Worm (Caenorhabditis elegans) whole organism, young adult: ENCODE results near the gene unc-49.

Experiments used
- B0019.2 ChIP-seq: fragments of 200-800 bp; sonication (Bioruptor generic); conservative IDR thresholded peaks from 2 replicates; pipeline ENCODE4 v1.3.6; 2022; ENCODE audit warnings: missing genetic modification reagents, missing genetic modification characterization, missing compliant biosample characterization
- F57A8.1 ChIP-seq: fragments of 200-800 bp; sonication (Bioruptor generic); optimal IDR thresholded peaks from 2 replicates; lab custom pipeline; 2018; ENCODE audit warnings: mild to moderate bottlenecking, missing genetic modification characterization, moderate library complexity, missing compliant biosample characterization
- Y56A3A.18 ChIP-seq: fragments of 200-800 bp; sonication (Bioruptor generic); IDR thresholded peaks from 2 replicates; pipeline ENCODE4 v1.3.6; 2022; ENCODE audit warnings: missing genetic modification reagents, missing genetic modification characterization, missing compliant biosample characterization
- ama-1 ChIP-seq, 3 experiments: fragments of 150-350 bp in 1 of 3; sonication (generic microtip) in 2 of 3; optimal IDR thresholded peaks; 2 replicates each; lab custom pipeline; 2014 to 2018; ENCODE audit warnings: missing biosample characterization in 2 of 3, missing genetic modification characterization in 2 of 3, missing genetic modification reagents in 2 of 3
- atf-7 ChIP-seq: sonication (generic microtip); optimal IDR thresholded peaks from 2 replicates; lab custom pipeline; 2017; ENCODE audit warnings: mild to moderate bottlenecking, missing genetic modification characterization, missing compliant biosample characterization
- ccch-3 ChIP-seq: fragments of 200-800 bp; sonication (Bioruptor generic); optimal IDR thresholded peaks from 2 replicates; lab custom pipeline; 2018; ENCODE audit warnings: mild to moderate bottlenecking, missing genetic modification characterization, missing compliant biosample characterization
- efl-1 ChIP-seq: fragments of 150-350 bp; optimal IDR thresholded peaks from 2 replicates; lab custom pipeline; 2014; ENCODE audit warnings: missing biosample characterization, missing genetic modification reagents, missing genetic modification characterization
- egl-18 ChIP-seq: fragments of 200-800 bp; sonication (Bioruptor generic); IDR thresholded peaks from 2 replicates; pipeline ENCODE4 v1.3.6; 2022; ENCODE audit warnings: missing genetic modification reagents, missing genetic modification characterization, missing compliant biosample characterization
- egl-44 ChIP-seq: fragments of 200-800 bp; sonication (Bioruptor generic); IDR thresholded peaks from 2 replicates; pipeline ENCODE4 v1.3.6; 2022; ENCODE audit warnings: missing genetic modification reagents, missing genetic modification characterization, missing compliant biosample characterization
- him-1 ChIP-seq: sonication (generic microtip); optimal IDR thresholded peaks from 2 replicates; lab custom pipeline; 2016; ENCODE audit warnings: missing genotype, missing genetic modification reagents, missing genetic modification characterization, missing compliant biosample characterization
- nhr-179 ChIP-seq: sonication (generic microtip); optimal IDR thresholded peaks from 2 replicates; lab custom pipeline; 2016; ENCODE audit warnings: mild to moderate bottlenecking, missing genetic modification characterization, missing compliant biosample characterization
- sptf-2 ChIP-seq: fragments of 200-800 bp; sonication (Bioruptor generic); optimal IDR thresholded peaks from 2 replicates; lab custom pipeline; 2018; ENCODE audit warnings: mild to moderate bottlenecking, missing genetic modification characterization, missing compliant biosample characterization
- unc-62 ChIP-seq: fragments of 150-350 bp; optimal IDR thresholded peaks from 2 replicates; lab custom pipeline; 2014; ENCODE audit warnings: missing biosample characterization, missing genetic modification reagents, missing genetic modification characterization

DNA sequence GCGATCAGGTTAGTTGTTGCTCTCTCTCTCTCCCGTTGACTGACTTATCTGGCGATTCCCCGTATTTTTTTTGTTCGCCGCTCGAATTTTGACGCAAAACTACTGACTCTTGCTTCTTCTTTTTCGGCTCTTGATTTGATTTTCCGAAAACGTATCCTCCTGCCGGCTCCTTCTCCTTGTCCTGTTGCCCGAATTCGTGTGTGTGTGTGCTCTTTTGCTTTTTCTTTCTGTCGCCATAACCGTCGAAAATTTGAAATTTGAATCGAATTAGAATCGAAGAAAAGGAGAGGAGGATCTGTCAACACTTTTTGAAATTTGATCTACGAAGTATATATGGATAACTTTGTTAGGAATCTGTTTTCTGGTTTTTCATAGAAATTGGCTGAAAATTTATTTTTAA, 8.0 kb upstream of the unc-49 start:
- TF ChIP-seq atf-7 (no peak), him-1 (tag; lab: Kevin White, UChicago) (no peak), ccch-3 (no peak), egl-18 (GFP tag; lab: Robert Waterston, UW) (no peak), F57A8.1 (GFP tag; lab: Kevin White, UChicago) (no peak), ama-1 (optimal IDR thresholded peaks at IDR 0.05; lab: Kevin White, UChicago) (no peak), ama-1 (GFP tag; optimal IDR thresholded peaks at IDR 0.05; lab: Kevin White, UChicago) (no peak), efl-1 (GFP tag; lab: Kevin White, UChicago) (no peak), egl-44 (no peak), sptf-2 (GFP tag; lab: Kevin White, UChicago) (no peak), Y56A3A.18 (GFP tag; lab: Robert Waterston, UW) (no peak), nhr-179 (tag; lab: Kevin White, UChicago) (no peak), unc-62 (GFP tag; lab: Kevin White, UChicago) (no peak), B0019.2 (GFP tag; lab: Robert Waterston, UW) (no peak)
